Fruit fly (Drosophila melanogaster) Kc167 (cell line): Measurements from ENCODE around the gene Ugt36A1.

Experiments used
- Myc ChIP-seq: fragments of >200 bp; optimal IDR thresholded peaks from 2 replicates; lab custom pipeline; 2017; ENCODE audit warnings: missing external identifiers
- Sin3A ChIP-seq: fragments of >200 bp; optimal IDR thresholded peaks from 2 replicates; lab custom pipeline; 2018; ENCODE audit warnings: missing external identifiers
- h ChIP-seq: fragments of >200 bp; optimal IDR thresholded peaks from 3 replicates; lab custom pipeline; 2018; ENCODE audit warnings: missing external identifiers
- insv ChIP-seq: fragments of >200 bp; optimal IDR thresholded peaks from 3 replicates; lab custom pipeline; 2018; ENCODE audit warnings: missing external identifiers
- psq ChIP-seq: fragments of >200 bp; optimal IDR thresholded peaks from 2 replicates; lab custom pipeline; 2017; ENCODE audit warnings: missing external identifiers
- ttk ChIP-seq: sonication (Bioruptor generic); optimal IDR thresholded peaks from 2 replicates; lab custom pipeline; 2017; ENCODE audit warnings: missing external identifiers

- TF ChIP-seq psq (lab: Kevin White, UChicago) = no peak
- no peak for TF ChIP-seq Myc (lab: Kevin White, UChicago)
- no peak for TF ChIP-seq insv (lab: Kevin White, UChicago)
- TF ChIP-seq h (lab: Kevin White, UChicago) = no peak
- no peak for TF ChIP-seq Sin3A (lab: Kevin White, UChicago)
- TF ChIP-seq ttk (lab: Kevin White, UChicago) = no peak
Measured at dm6 chr2L:3569892-3570291, 49.0 kb upstream of the Ugt36A1 start.
